Fruit fly (Drosophila melanogaster) whole organism, wandering third instar larva: ENCODE measurements around the gene Fuca.

Source experiments
- Abd-B ChIP-seq: fragments of >200 bp; optimal IDR thresholded peaks from 2 replicates; lab custom pipeline; 2017; ENCODE audit warnings: missing biosample characterization, missing genetic modification characterization
- CG32264 ChIP-seq: fragments of 200-800 bp; sonication (Bioruptor generic); optimal IDR thresholded peaks from 2 replicates; lab custom pipeline; 2016; ENCODE audit warnings: missing biosample characterization, missing genetic modification characterization
- CrebA ChIP-seq: fragments of 200-800 bp; sonication (Bioruptor generic); optimal IDR thresholded peaks from 2 replicates; lab custom pipeline; 2016; ENCODE audit warnings: missing biosample characterization, mild to moderate bottlenecking, missing genetic modification characterization, borderline replicate concordance
- Dfd ChIP-seq: fragments of >200 bp; optimal IDR thresholded peaks from 2 replicates; lab custom pipeline; 2017; ENCODE audit warnings: missing biosample characterization, missing genetic modification characterization
- Dif ChIP-seq: fragments of 200-275, 200-300 bp; sonication (Bioruptor generic); optimal IDR thresholded peaks from 2 replicates; lab custom pipeline; 2018; ENCODE audit warnings: missing biosample characterization, missing genetic modification characterization; ENCODE audit not compliant: partially characterized antibody
- GATAd ChIP-seq: sonication (Bioruptor generic); optimal IDR thresholded peaks from 2 replicates; lab custom pipeline; 2016; ENCODE audit warnings: missing biosample characterization, missing genetic modification characterization
- HLH106 ChIP-seq: fragments of 200-800 bp; optimal IDR thresholded peaks from 3 replicates; lab custom pipeline; 2019; ENCODE audit warnings: missing biosample characterization, mild to moderate bottlenecking, missing genetic modification characterization, moderate library complexity
- Hnf4 ChIP-seq: fragments of 200-800 bp; sonication (Bioruptor generic); optimal IDR thresholded peaks from 2 replicates; lab custom pipeline; 2016; ENCODE audit warnings: missing biosample characterization, mild to moderate bottlenecking, missing genetic modification characterization
- Hr83 ChIP-seq: fragments of 200-300 bp; sonication (Bioruptor generic); optimal IDR thresholded peaks from 2 replicates; lab custom pipeline; 2016; ENCODE audit warnings: missing biosample characterization, mild to moderate bottlenecking, missing genetic modification characterization, moderate library complexity; ENCODE audit not compliant: poor library complexity, severe bottlenecking
- Jra ChIP-seq: sonication (Bioruptor generic); optimal IDR thresholded peaks from 2 replicates; lab custom pipeline; 2016; ENCODE audit warnings: missing biosample characterization, missing genetic modification characterization
- Myc ChIP-seq: fragments of >200 bp; optimal IDR thresholded peaks from 2 replicates; lab custom pipeline; 2017
- OdsH ChIP-seq: fragments of 200-800 bp; sonication (Bioruptor generic); optimal IDR thresholded peaks from 2 replicates; lab custom pipeline; 2016; ENCODE audit warnings: missing biosample characterization, mild to moderate bottlenecking, missing genetic modification characterization
- Vsx2 ChIP-seq: fragments of 200-300, 225-300 bp; sonication (Bioruptor generic); optimal IDR thresholded peaks from 2 replicates; lab custom pipeline; 2018; ENCODE audit warnings: missing biosample characterization, missing genetic modification characterization; ENCODE audit not compliant: partially characterized antibody
- brk ChIP-seq: fragments of 200-800 bp; sonication (Bioruptor generic); optimal IDR thresholded peaks from 2 replicates; lab custom pipeline; 2016; ENCODE audit warnings: missing biosample characterization, mild to moderate bottlenecking, missing genetic modification characterization
- dmrt93B ChIP-seq: fragments of 200-800 bp; sonication (Bioruptor generic); optimal IDR thresholded peaks from 2 replicates; lab custom pipeline; 2018; ENCODE audit warnings: missing biosample characterization, mild to moderate bottlenecking, missing genetic modification characterization
- dsf ChIP-seq: sonication (Bioruptor generic); optimal IDR thresholded peaks from 2 replicates; lab custom pipeline; 2016; ENCODE audit warnings: missing biosample characterization, missing genetic modification characterization, borderline replicate concordance
- ey ChIP-seq: fragments of 200-800 bp; sonication (Bioruptor generic); optimal IDR thresholded peaks from 2 replicates; lab custom pipeline; 2016; ENCODE audit warnings: missing biosample characterization, missing genetic modification characterization
- foxo ChIP-seq, 2 experiments: fragments of 200-800 bp; sonication (Bioruptor generic); optimal IDR thresholded peaks; 2 replicates in 1 of 2; 3 replicates in 1 of 2; lab custom pipeline; 2016 to 2017; ENCODE audit warnings: missing biosample characterization in 2 of 2, missing genetic modification characterization in 2 of 2
- fru ChIP-seq: fragments of 200-800 bp; sonication (Bioruptor generic); optimal IDR thresholded peaks from 3 replicates; lab custom pipeline; 2016; ENCODE audit warnings: missing biosample characterization, mild to moderate bottlenecking, missing genetic modification characterization
- h ChIP-seq: fragments of 200-800 bp; sonication (Bioruptor generic); optimal IDR thresholded peaks from 3 replicates; lab custom pipeline; 2016; ENCODE audit warnings: missing biosample characterization, mild to moderate bottlenecking, missing genetic modification characterization
- jim ChIP-seq: fragments of 175-275, 200-325 bp; sonication (Bioruptor generic); optimal IDR thresholded peaks from 2 replicates; lab custom pipeline; 2016; ENCODE audit warnings: missing biosample characterization, mild to moderate bottlenecking, missing genetic modification characterization
- pan ChIP-seq: fragments of >200 bp; optimal IDR thresholded peaks from 2 replicates; lab custom pipeline; 2017
- psq ChIP-seq: fragments of 200-800 bp; sonication (Bioruptor generic); optimal IDR thresholded peaks from 3 replicates; lab custom pipeline; 2017; ENCODE audit warnings: missing biosample characterization, mild to moderate bottlenecking, missing genetic modification characterization, moderate library complexity
- rgr ChIP-seq: fragments of 200-800 bp; sonication (Bioruptor generic); optimal IDR thresholded peaks from 3 replicates; lab custom pipeline; 2016; ENCODE audit warnings: missing biosample characterization, mild to moderate bottlenecking, missing genetic modification characterization
- sv ChIP-seq: fragments of 200-800 bp; sonication (Bioruptor generic); optimal IDR thresholded peaks from 3 replicates; lab custom pipeline; 2016; ENCODE audit warnings: missing biosample characterization, missing genetic modification characterization
- usp ChIP-seq: fragments of >200 bp; optimal IDR thresholded peaks from 2 replicates; lab custom pipeline; 2017; ENCODE audit warnings: missing biosample characterization, missing genetic modification characterization
- woc ChIP-seq: sonication (Bioruptor generic); optimal IDR thresholded peaks from 2 replicates; lab custom pipeline; 2016; ENCODE audit warnings: missing biosample characterization, mild to moderate bottlenecking, missing genetic modification characterization

Gene Fuca

DNA sequence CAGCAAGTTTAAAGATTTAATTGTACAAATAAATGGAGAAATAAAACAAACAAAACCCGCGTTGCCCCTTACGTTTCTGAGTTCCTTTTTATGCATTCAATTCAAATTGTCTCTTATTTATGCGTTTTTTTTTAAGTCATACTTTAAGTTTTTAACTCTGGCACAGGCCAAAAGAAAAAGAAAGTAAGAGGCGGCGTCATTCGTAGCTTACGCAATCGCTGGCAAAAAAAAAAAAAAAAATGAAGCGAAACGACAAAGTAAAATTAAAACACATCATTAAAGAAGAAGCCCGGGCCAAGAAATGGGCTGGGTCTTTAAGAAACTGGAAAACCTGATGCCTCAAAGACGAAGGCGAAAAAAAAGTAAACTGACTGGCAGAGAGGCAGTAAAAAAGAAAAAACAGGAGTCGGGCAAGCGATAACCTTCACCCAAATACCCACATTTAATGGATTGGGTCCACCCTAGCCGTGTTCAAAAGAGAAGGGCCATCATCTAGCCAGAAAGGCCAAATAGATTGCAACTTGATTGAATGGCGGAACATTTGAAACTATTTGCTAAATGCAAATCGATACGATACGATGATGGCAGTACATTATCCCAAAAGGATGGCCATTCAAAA, 21.3 kb upstream of the Fuca start:
- TF ChIP-seq psq (GFP tag; lab: Kevin White, UChicago) (no peak), OdsH (GFP tag; lab: Kevin White, UChicago) (no peak), foxo (GFP tag; optimal IDR thresholded peaks at IDR 0.05; lab: Kevin White, UChicago) (no peak), woc (no peak), Hnf4 (GFP tag; lab: Kevin White, UChicago) (no peak), usp (GFP tag; lab: Kevin White, UChicago) (no peak)

DNA sequence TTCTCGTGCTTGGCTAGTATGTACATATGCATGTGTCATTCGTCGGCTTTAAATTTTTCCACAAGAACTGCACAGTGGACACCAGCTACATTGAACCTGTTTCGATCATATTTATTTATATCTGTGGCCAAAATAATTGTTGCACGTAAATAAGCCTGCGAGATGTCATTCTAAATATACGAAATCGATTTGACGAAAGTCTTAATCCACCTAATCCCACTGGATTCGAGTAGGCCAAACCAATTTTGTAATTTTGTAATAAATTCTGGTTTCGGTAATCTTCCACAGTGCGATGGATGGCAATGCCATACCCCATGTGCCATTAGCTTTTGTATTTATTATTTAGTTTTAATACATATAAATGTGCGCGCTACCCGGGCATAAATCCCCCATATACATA, 20.4 kb upstream of the Fuca start:
- no peak for TF ChIP-seq Hr83 (GFP tag; lab: Kevin White, UChicago)
- TF ChIP-seq Hnf4 (GFP tag; lab: Kevin White, UChicago), result no peak

- TF ChIP-seq CrebA (GFP tag; lab: Kevin White, UChicago) (no peak), Dfd (GFP tag; lab: Kevin White, UChicago) (peak; percentile 94), Jra (no peak), ey (GFP tag; lab: Kevin White, UChicago) (no peak)
These were observed 19.9 kb upstream of the Fuca start for dm6 chr3L:11542437-11542836.

DNA sequence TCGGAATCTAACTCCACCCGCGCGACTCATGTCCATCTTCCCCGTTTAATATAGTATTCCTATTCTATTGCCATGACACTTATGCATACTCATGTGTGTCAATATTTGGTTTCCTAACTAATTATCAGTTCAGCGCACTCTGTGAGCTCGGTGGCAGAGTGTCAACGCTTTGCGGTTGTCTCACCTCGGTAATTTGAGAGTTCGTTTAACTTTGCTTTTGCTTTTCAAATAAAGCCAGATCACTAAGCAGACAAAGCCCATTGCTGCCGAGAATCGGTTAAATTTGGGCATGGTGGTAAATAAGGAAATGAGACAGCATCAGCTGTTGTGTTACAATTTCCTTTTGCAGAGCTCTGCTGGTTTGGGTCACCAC, 17.8 kb upstream of the Fuca start:
- TF ChIP-seq usp (GFP tag; lab: Kevin White, UChicago), result no peak
- TF ChIP-seq brk, result no peak
- TF ChIP-seq OdsH (GFP tag; lab: Kevin White, UChicago), result no peak
- no peak for TF ChIP-seq psq (GFP tag; lab: Kevin White, UChicago)
- TF ChIP-seq CG32264 (GFP tag; lab: Kevin White, UChicago), result no peak
- TF ChIP-seq GATAd, result no peak
- no peak for TF ChIP-seq sv (GFP tag; lab: Kevin White, UChicago)
- TF ChIP-seq CrebA (GFP tag; lab: Kevin White, UChicago), result no peak
- no peak for TF ChIP-seq Myc (lab: Kevin White, UChicago)
- TF ChIP-seq Abd-B, result no peak
- TF ChIP-seq Vsx2 (GFP tag; lab: Kevin White, UChicago), result no peak
- TF ChIP-seq pan (lab: Kevin White, UChicago), result no peak
- TF ChIP-seq h (GFP tag; lab: Kevin White, UChicago), result no peak
- TF ChIP-seq HLH106 (tag; lab: Kevin White, UChicago), result no peak
- no peak for TF ChIP-seq dmrt93B (GFP tag; lab: Kevin White, UChicago)
- no peak for TF ChIP-seq foxo (GFP tag; optimal IDR thresholded peaks at IDR 0.05; lab: Kevin White, UChicago)
- no peak for TF ChIP-seq Dif (GFP tag; lab: Kevin White, UChicago)
- TF ChIP-seq fru (GFP tag; lab: Kevin White, UChicago), result no peak
- no peak for TF ChIP-seq Dfd (GFP tag; lab: Kevin White, UChicago)

DNA sequence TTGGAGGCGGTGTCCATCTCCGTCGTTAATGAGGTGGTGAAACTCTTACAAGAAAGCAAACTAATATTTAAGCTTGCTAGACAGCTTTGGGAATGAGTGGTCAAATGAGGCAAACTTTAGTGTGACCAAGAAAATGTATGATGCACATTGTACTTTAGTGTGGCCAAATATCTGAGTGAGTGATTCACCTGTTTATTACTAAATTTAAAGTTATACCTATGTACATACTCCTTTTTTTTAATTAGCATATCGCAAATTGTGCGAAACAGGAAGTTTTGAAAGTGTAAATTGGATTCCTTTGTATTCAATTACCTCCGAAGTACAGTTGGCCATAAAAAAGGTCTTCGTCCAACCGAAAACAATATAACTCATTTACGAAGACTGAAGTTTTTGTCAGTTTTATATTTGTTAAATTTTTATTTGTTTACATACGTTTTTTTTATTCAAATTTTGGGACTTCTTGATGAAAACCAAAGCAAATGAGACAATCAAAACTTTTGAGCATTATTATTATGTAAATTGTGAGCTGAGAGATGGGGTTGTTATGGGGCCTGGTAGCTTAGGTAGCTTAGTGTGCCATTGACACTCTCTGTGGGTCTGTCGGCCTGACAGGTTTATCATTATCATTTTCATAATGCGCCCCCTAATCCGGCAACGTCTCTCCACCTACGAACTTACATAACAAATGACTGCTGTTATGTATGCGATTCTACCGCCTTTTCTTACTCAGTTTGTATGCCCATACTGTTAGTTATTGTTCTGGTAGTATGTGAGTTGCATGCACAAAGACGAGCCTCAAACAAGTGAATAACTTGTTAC, 17.2 kb upstream of the Fuca start:
- TF ChIP-seq dsf (GFP tag; lab: Kevin White, UChicago) (no peak), rgr (GFP tag; lab: Kevin White, UChicago) (no peak), CrebA (GFP tag; lab: Kevin White, UChicago) (no peak), OdsH (GFP tag; lab: Kevin White, UChicago) (no peak), Abd-B (no peak), ey (GFP tag; lab: Kevin White, UChicago) (no peak)

dm6 chr3L:11536767-11537419, 14.4 kb upstream of the Fuca start:
- TF ChIP-seq Jra, result peak; percentile 4
- TF ChIP-seq jim (GFP tag; lab: Kevin White, UChicago), result no peak
- no peak for TF ChIP-seq CrebA (GFP tag; lab: Kevin White, UChicago)
